Worm (Caenorhabditis elegans): ENCODE data around the gene ctsa-3.2.

- TF ChIP-seq ama-1 (optimal IDR thresholded peaks at IDR 0.05), result no peak
- no peak for TF ChIP-seq tbx-37 (GFP tag; conservative IDR thresholded peaks at IDR 0.05)
- no peak for TF ChIP-seq tra-4 (tag; optimal IDR thresholded peaks at IDR 0.05)
Observed at ce11 chrII:9831033-9831432, 43.9 kb upstream of the ctsa-3.2 start, which contains the start of gene ZK938.12.
